Worm (Caenorhabditis elegans): ENCODE data around the gene fem-2.

DNA sequence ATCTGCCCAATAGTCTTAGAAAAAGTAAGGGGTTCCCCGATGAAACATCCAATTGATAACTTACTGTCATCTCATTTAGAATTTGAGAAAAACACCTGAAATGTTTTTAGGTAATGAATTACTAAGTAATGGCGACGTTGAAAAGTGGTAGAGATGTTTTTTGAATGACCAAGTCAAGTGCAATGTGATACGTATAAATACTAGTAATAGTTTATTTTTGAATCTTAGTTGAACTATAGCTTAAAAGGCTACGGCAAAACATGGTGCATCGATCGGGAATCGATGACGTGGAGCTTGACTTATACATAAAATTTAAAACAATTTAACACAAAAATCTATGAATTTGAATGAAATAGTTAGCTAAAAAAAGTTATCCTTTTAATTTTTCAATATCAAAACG lies 24.9 kb downstream of the fem-2 start, which contains the start of gene best-17:
- TF ChIP-seq ama-1 (optimal IDR thresholded peaks at IDR 0.05) (no peak), F13C5.2 (tag; optimal IDR thresholded peaks at IDR 0.05) (no peak), B0310.2 (tag; optimal IDR thresholded peaks at IDR 0.05) (no peak), flt-1 (GFP tag; IDR thresholded peaks at IDR 0.05) (no peak)

Data from whole organism, early embryonic.